Worm (Caenorhabditis elegans) whole organism, mixed stage, embryonic: Measurements from ENCODE around the gene clec-135.

Source experiments
- blmp-1 ChIP-seq: fragments of 150-350 bp; optimal IDR thresholded peaks from 2 replicates; lab custom pipeline; 2014; ENCODE audit warnings: missing biosample characterization, missing genetic modification characterization
- drap-1 ChIP-seq: fragments of 200-800 bp; sonication (Bioruptor generic); optimal IDR thresholded peaks from 3 replicates; lab custom pipeline; 2018; ENCODE audit warnings: mild to moderate bottlenecking, missing genetic modification characterization, missing compliant biosample characterization
- elt-1 ChIP-seq: sonication (generic microtip); optimal IDR thresholded peaks from 2 replicates; lab custom pipeline; 2017; ENCODE audit warnings: missing genetic modification characterization, mild to moderate bottlenecking, missing compliant biosample characterization, antibody characterized with exemption, moderate library complexity, borderline replicate concordance; ENCODE audit not compliant: insufficient read depth
- elt-3 ChIP-seq: fragments of 150-350 bp; optimal IDR thresholded peaks from 2 replicates; lab custom pipeline; 2014; ENCODE audit warnings: missing biosample characterization, missing genetic modification characterization
- lin-13 ChIP-seq: fragments of 150-350 bp; optimal IDR thresholded peaks from 2 replicates; lab custom pipeline; 2014; ENCODE audit warnings: missing biosample characterization, missing genetic modification characterization
- lsy-2 ChIP-seq: fragments of 150-350 bp; optimal IDR thresholded peaks from 2 replicates; lab custom pipeline; 2014; ENCODE audit warnings: missing biosample characterization, missing genetic modification characterization
- mep-1 ChIP-seq: fragments of 150-350 bp; optimal IDR thresholded peaks from 2 replicates; lab custom pipeline; 2017; ENCODE audit warnings: missing biosample characterization, missing genetic modification reagents, missing genetic modification characterization, inconsistent platforms
- nhr-28 ChIP-seq: fragments of 150-350 bp; optimal IDR thresholded peaks from 2 replicates; lab custom pipeline; 2014; ENCODE audit warnings: missing biosample characterization, missing genetic modification characterization
- nhr-76 ChIP-seq: sonication (generic microtip); optimal IDR thresholded peaks from 2 replicates; lab custom pipeline; 2017; ENCODE audit warnings: missing biosample characterization, missing genetic modification characterization
- sem-2 ChIP-seq: fragments of 200-800 bp; sonication (Bioruptor generic); optimal IDR thresholded peaks from 2 replicates; lab custom pipeline; 2018; ENCODE audit warnings: mild to moderate bottlenecking, missing genetic modification characterization, missing compliant biosample characterization
- snpc-4 ChIP-seq: fragments of 150-350 bp; optimal IDR thresholded peaks from 2 replicates; lab custom pipeline; 2014; ENCODE audit warnings: missing biosample characterization, missing genetic modification characterization
- unc-39 ChIP-seq: fragments of 150-350 bp; optimal IDR thresholded peaks from 2 replicates; lab custom pipeline; 2014; ENCODE audit warnings: missing biosample characterization, missing genetic modification characterization
- unc-62 ChIP-seq: fragments of 150-350 bp; optimal IDR thresholded peaks from 2 replicates; lab custom pipeline; 2014; ENCODE audit warnings: missing biosample characterization, missing genetic modification reagents, missing genetic modification characterization

ce11 chrII:4230816-4231435 is 27.7 kb downstream of the clec-135 start, which contains the start of gene C16A11.10:
- TF ChIP-seq elt-3 (tag; lab: Kevin White, UChicago) (no peak), unc-62 (GFP tag; lab: Kevin White, UChicago) (no peak), blmp-1 (tag; lab: Kevin White, UChicago) (no peak), sem-2 (GFP tag; lab: Kevin White, UChicago) (no peak), nhr-28 (no peak), drap-1 (no peak), lin-13 (no peak), mep-1 (tag; lab: Kevin White, UChicago) (no peak), elt-1 (no peak), unc-39 (tag; lab: Kevin White, UChicago) (no peak), lsy-2 (tag; lab: Kevin White, UChicago) (no peak), nhr-76 (no peak), snpc-4 (tag; lab: Kevin White, UChicago) (no peak)
